Worm (Caenorhabditis elegans) whole organism, L1 larva: ENCODE data around the gene rps-1.

ENCODE experiments used
- C16A3.4 ChIP-seq: fragments of 150-350 bp; optimal IDR thresholded peaks from 2 replicates; lab custom pipeline; 2014; ENCODE audit warnings: missing biosample characterization, missing genetic modification characterization
- F16B12.6 ChIP-seq: fragments of 150-350 bp; optimal IDR thresholded peaks from 2 replicates; lab custom pipeline; 2014; ENCODE audit warnings: missing biosample characterization, missing genetic modification characterization
- Y116A8C.19 ChIP-seq: sonication (generic microtip); optimal IDR thresholded peaks from 2 replicates; lab custom pipeline; 2016; ENCODE audit warnings: missing compliant biosample characterization, missing genetic modification characterization, borderline replicate concordance
- ama-1 ChIP-seq: fragments of 150-350 bp; optimal IDR thresholded peaks from 2 replicates; lab custom pipeline; 2014
- blmp-1 ChIP-seq: fragments of 150-350 bp; optimal IDR thresholded peaks from 2 replicates; lab custom pipeline; 2014; ENCODE audit warnings: missing biosample characterization, missing genetic modification characterization
- ceh-8 ChIP-seq: fragments of 200-800 bp; sonication (Bioruptor generic); optimal IDR thresholded peaks from 2 replicates; lab custom pipeline; 2018; ENCODE audit warnings: mild to moderate bottlenecking, missing genetic modification characterization, moderate library complexity, missing compliant biosample characterization
- ceh-82 ChIP-seq, 3 experiments: fragments of 150-350 bp in 1 of 3; sonication (generic microtip) in 2 of 3; optimal IDR thresholded peaks; 2 replicates each; lab custom pipeline; 2014 to 2017; ENCODE audit warnings: missing biosample characterization in 3 of 3, missing genetic modification characterization in 3 of 3
- ceh-88 ChIP-seq: fragments of 200-800 bp; sonication (Bioruptor generic); IDR thresholded peaks from 2 replicates; pipeline ENCODE4 v1.3.6; 2022; ENCODE audit warnings: missing genetic modification characterization, missing compliant biosample characterization
- ces-1 ChIP-seq: fragments of 150-350 bp; optimal IDR thresholded peaks from 2 replicates; lab custom pipeline; 2014; ENCODE audit warnings: missing biosample characterization, missing genetic modification reagents, missing genetic modification characterization
- dpl-1 ChIP-seq, 3 experiments: fragments of 150-350 bp in 2 of 3; sonication (generic microtip) in 1 of 3; optimal IDR thresholded peaks; 2 replicates each; lab custom pipeline; 2014 to 2017; ENCODE audit warnings: missing biosample characterization in 3 of 3, missing genetic modification characterization in 3 of 3, missing genetic modification reagents in 3 of 3
- efl-1 ChIP-seq, 4 experiments: fragments of 150-350 bp; optimal IDR thresholded peaks in 3 of 4; peaks in 1 of 4; 1 replicate in 1 of 4; 2 replicates in 3 of 4; lab custom pipeline; 2014; ENCODE audit warnings: missing biosample characterization in 2 of 4, missing genetic modification characterization in 2 of 4, missing genetic modification reagents in 2 of 4
- efl-3 ChIP-seq: fragments of 200-800 bp; sonication (Bioruptor generic); optimal IDR thresholded peaks from 2 replicates; lab custom pipeline; 2018; ENCODE audit warnings: mild to moderate bottlenecking, missing genetic modification characterization, missing compliant biosample characterization
- egl-27 ChIP-seq, 2 experiments: fragments of 150-350 bp in 1 of 2; sonication (generic microtip); optimal IDR thresholded peaks; 3 replicates each; lab custom pipeline; 2017 to 2018; ENCODE audit warnings: missing biosample characterization in 2 of 2, missing genetic modification characterization in 2 of 2, missing genetic modification reagents in 2 of 2
- elt-3 ChIP-seq, 6 experiments: fragments of 150-350 bp in 1 of 6; sonication (generic microtip); optimal IDR thresholded peaks; 2 replicates each; lab custom pipeline; 2017 to 2018; ENCODE audit warnings: missing biosample characterization in 6 of 6, missing genetic modification characterization in 6 of 6, inconsistent platforms in 1 of 6
- fkh-4 ChIP-seq: sonication (generic microtip); optimal IDR thresholded peaks from 2 replicates; lab custom pipeline; 2016; ENCODE audit warnings: missing compliant biosample characterization, missing genetic modification characterization, borderline replicate concordance
- hlh-17 ChIP-seq: fragments of 200-800 bp; sonication (Bioruptor generic); optimal IDR thresholded peaks from 2 replicates; lab custom pipeline; 2018; ENCODE audit warnings: missing genetic modification characterization, mild to moderate bottlenecking, missing compliant biosample characterization, moderate library complexity, borderline replicate concordance
- isw-1 ChIP-seq: fragments of 200-800 bp; sonication (Bioruptor generic); IDR thresholded peaks from 2 replicates; pipeline ENCODE4 v1.3.6; 2022; ENCODE audit warnings: missing genetic modification characterization, missing compliant biosample characterization
- jun-1 ChIP-seq: fragments of 150-350 bp; optimal IDR thresholded peaks from 2 replicates; lab custom pipeline; 2014; ENCODE audit warnings: missing biosample characterization, missing genetic modification reagents, missing genetic modification characterization
- lin-14 ChIP-seq: fragments of 200-800 bp; sonication (Bioruptor generic); optimal IDR thresholded peaks from 2 replicates; lab custom pipeline; 2018; ENCODE audit warnings: mild to moderate bottlenecking, missing genetic modification characterization, moderate library complexity, missing compliant biosample characterization
- lin-15B ChIP-seq: fragments of 150-350 bp; sonication (generic microtip); optimal IDR thresholded peaks from 3 replicates; lab custom pipeline; 2014; ENCODE audit warnings: missing biosample characterization, missing genetic modification characterization
- lin-35 ChIP-seq, 2 experiments: fragments of 150-350 bp; optimal IDR thresholded peaks; 2 replicates each; lab custom pipeline; 2014; ENCODE audit warnings: missing biosample characterization in 2 of 2, missing genetic modification characterization in 2 of 2, missing genetic modification reagents in 2 of 2
- lin-39 ChIP-seq: fragments of 150-350 bp; optimal IDR thresholded peaks from 2 replicates; lab custom pipeline; 2014; ENCODE audit warnings: missing biosample characterization, missing genetic modification reagents, missing genetic modification characterization
- lir-3 ChIP-seq: sonication (generic microtip); optimal IDR thresholded peaks from 2 replicates; lab custom pipeline; 2016; ENCODE audit warnings: mild to moderate bottlenecking, missing genetic modification characterization, moderate library complexity, missing compliant biosample characterization; ENCODE audit not compliant: poor library complexity
- mab-9 ChIP-seq: fragments of 200-800 bp; sonication (Bioruptor generic); IDR thresholded peaks from 2 replicates; pipeline ENCODE4 v1.3.6; 2022; ENCODE audit warnings: missing genetic modification reagents, missing genetic modification characterization, missing compliant biosample characterization
- mdl-1 ChIP-seq, 2 experiments: fragments of 150-350 bp; optimal IDR thresholded peaks; 2 replicates each; lab custom pipeline; 2014 to 2017; ENCODE audit warnings: missing biosample characterization in 2 of 2, missing genetic modification characterization in 2 of 2, inconsistent platforms in 1 of 2
- mef-2 ChIP-seq: fragments of 150-350 bp; optimal IDR thresholded peaks from 2 replicates; lab custom pipeline; 2014; ENCODE audit warnings: missing biosample characterization, missing genetic modification characterization
- mep-1 ChIP-seq: fragments of 150-350 bp; optimal IDR thresholded peaks from 2 replicates; lab custom pipeline; 2014; ENCODE audit warnings: missing biosample characterization, missing genetic modification characterization
- nhr-11 ChIP-seq: fragments of 150-350 bp; optimal IDR thresholded peaks from 2 replicates; lab custom pipeline; 2014; ENCODE audit warnings: missing biosample characterization, missing genetic modification characterization
- nhr-12 ChIP-seq: sonication (generic microtip); optimal IDR thresholded peaks from 2 replicates; lab custom pipeline; 2017; ENCODE audit warnings: missing biosample characterization, missing genetic modification characterization
- nhr-20 ChIP-seq: sonication (generic microtip); optimal IDR thresholded peaks from 2 replicates; lab custom pipeline; 2016; ENCODE audit warnings: mild to moderate bottlenecking, missing genetic modification characterization, missing compliant biosample characterization
- nhr-237 ChIP-seq: fragments of 150-350 bp; optimal IDR thresholded peaks from 2 replicates; lab custom pipeline; 2014; ENCODE audit warnings: missing biosample characterization, missing genetic modification characterization
- nhr-28 ChIP-seq: fragments of 150-350 bp; optimal IDR thresholded peaks from 2 replicates; lab custom pipeline; 2014; ENCODE audit warnings: missing biosample characterization, missing genetic modification characterization
- nhr-47 ChIP-seq: sonication (generic microtip); optimal IDR thresholded peaks from 2 replicates; lab custom pipeline; 2016; ENCODE audit warnings: mild to moderate bottlenecking, missing genetic modification characterization, moderate library complexity, missing compliant biosample characterization
- nhr-71 ChIP-seq: sonication (generic microtip); optimal IDR thresholded peaks from 2 replicates; lab custom pipeline; 2016; ENCODE audit warnings: mild to moderate bottlenecking, missing genetic modification characterization, moderate library complexity, missing compliant biosample characterization
- nhr-84 ChIP-seq: sonication (generic microtip); optimal IDR thresholded peaks from 2 replicates; lab custom pipeline; 2017; ENCODE audit warnings: missing biosample characterization, missing genetic modification characterization
- pax-3 ChIP-seq: fragments of 200-800 bp; sonication (Bioruptor generic); optimal IDR thresholded peaks from 2 replicates; lab custom pipeline; 2018; ENCODE audit warnings: mild to moderate bottlenecking, missing genetic modification characterization, moderate library complexity, missing compliant biosample characterization
- rnt-1 ChIP-seq: sonication (generic microtip); optimal IDR thresholded peaks from 2 replicates; lab custom pipeline; 2016; ENCODE audit warnings: mild to moderate bottlenecking, missing genetic modification characterization, moderate library complexity, missing compliant biosample characterization
- snu-23 ChIP-seq: sonication (generic microtip); optimal IDR thresholded peaks from 2 replicates; lab custom pipeline; 2016; ENCODE audit warnings: missing genetic modification characterization, missing compliant biosample characterization
- sox-4 ChIP-seq: sonication (generic microtip); optimal IDR thresholded peaks from 2 replicates; lab custom pipeline; 2016; ENCODE audit warnings: missing genetic modification characterization, missing compliant biosample characterization
- sup-37 ChIP-seq: fragments of 200-800 bp; sonication (Bioruptor generic); optimal IDR thresholded peaks from 2 replicates; lab custom pipeline; 2018; ENCODE audit warnings: mild to moderate bottlenecking, missing genetic modification characterization, missing compliant biosample characterization
- unc-30 ChIP-seq: sonication (generic microtip); optimal IDR thresholded peaks from 2 replicates; lab custom pipeline; 2017; ENCODE audit warnings: missing biosample characterization, missing genetic modification characterization
- unc-62 ChIP-seq: fragments of 150-350 bp; optimal IDR thresholded peaks from 2 replicates; lab custom pipeline; 2014; ENCODE audit warnings: missing biosample characterization, missing genetic modification reagents, missing genetic modification characterization
- vab-15 ChIP-seq: sonication (generic microtip); optimal IDR thresholded peaks from 2 replicates; lab custom pipeline; 2017; ENCODE audit warnings: missing genotype, mild to moderate bottlenecking, missing genetic modification characterization, missing compliant biosample characterization
- xbp-1 ChIP-seq: sonication (generic microtip); optimal IDR thresholded peaks from 2 replicates; lab custom pipeline; 2016; ENCODE audit warnings: missing genetic modification characterization, missing compliant biosample characterization
- zip-4 ChIP-seq: fragments of 200-800 bp; sonication (Bioruptor generic); optimal IDR thresholded peaks from 2 replicates; lab custom pipeline; 2018; ENCODE audit warnings: mild to moderate bottlenecking, missing genetic modification characterization, moderate library complexity, missing compliant biosample characterization
- ztf-4 ChIP-seq: fragments of 150-350 bp; optimal IDR thresholded peaks from 2 replicates; lab custom pipeline; 2014; ENCODE audit warnings: missing biosample characterization, missing genetic modification characterization

Gene rps-1

DNA sequence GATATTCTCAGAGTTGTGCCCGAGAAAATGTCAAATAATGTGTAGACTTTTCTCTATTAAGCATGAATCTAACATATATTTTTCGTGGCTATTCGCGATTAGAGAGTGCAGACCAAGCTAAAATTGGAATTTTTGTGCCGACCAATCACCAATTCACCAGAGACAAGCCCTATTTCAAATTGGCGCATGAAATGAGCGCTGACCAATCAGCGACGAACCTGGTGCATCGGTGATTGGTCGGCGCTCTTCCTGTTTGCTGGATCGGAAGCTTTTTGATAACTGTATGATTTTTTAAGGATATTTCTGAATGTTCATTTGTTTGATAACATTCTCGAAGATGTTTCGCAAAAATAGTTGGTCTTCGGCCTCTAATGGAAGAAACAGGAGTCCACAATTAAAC is 22.4 kb upstream of the rps-1 start:
- TF ChIP-seq nhr-47 (tag; lab: Kevin White, UChicago) (no peak), ama-1 (lab: Kevin White, UChicago) (no peak)

DNA sequence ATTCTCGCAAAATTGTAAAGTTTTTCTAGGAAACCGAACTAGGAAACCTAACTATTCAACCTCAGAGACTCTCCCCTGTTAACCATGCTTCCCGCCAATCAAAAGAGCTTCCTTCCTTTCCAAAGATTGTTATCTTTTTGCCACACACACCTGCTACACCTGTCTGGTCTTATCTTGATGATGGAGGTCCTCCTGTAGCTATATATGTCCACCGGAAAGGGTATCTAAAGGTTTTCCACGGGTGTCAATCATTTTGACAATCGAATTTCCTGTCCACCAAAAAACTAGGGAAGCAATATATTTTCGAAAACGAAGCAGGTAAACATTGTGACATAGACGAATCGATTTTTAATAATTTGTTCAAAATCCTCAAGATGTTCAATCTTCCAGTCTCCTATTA is 21.9 kb upstream of the rps-1 start:
- TF ChIP-seq rnt-1 (tag; lab: Kevin White, UChicago), result peak; percentile 27
- peak; percentile 10 for TF ChIP-seq lin-14 (GFP tag; lab: Kevin White, UChicago)
- TF ChIP-seq efl-3, result no peak
- TF ChIP-seq dpl-1 (GFP tag; optimal IDR thresholded peaks at IDR 0.05; lab: Kevin White, UChicago), result no peak
- TF ChIP-seq nhr-20 (tag; lab: Kevin White, UChicago), result no peak
- no peak for TF ChIP-seq ces-1 (GFP tag; lab: Kevin White, UChicago)
- TF ChIP-seq mep-1 (tag; lab: Kevin White, UChicago), result no peak
- no peak for TF ChIP-seq blmp-1

DNA sequence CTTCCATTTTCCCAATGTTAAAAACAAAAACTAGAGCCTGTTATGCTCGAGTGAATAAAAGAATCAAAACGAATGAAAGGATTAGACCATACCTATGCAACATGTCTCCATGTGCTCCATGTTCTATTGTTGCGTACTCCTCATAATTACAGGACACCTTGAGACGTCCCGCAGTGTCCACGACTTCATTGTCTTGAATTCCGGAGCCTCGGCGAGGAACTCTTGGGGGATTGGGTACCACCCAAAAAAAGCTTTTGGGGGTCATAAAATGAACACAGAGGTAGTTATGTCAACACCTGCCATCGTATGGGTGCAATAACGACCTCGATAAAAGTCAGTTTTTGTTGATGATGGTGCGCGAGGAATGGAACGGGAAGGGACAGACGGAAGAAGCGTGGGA is 20.8 kb upstream of the rps-1 start:
- no peak for TF ChIP-seq F16B12.6
- no peak for TF ChIP-seq nhr-47 (tag; lab: Kevin White, UChicago)
- no peak for TF ChIP-seq nhr-12 (tag; lab: Kevin White, UChicago)
- TF ChIP-seq zip-4 (GFP tag; lab: Kevin White, UChicago), result no peak
- no peak for TF ChIP-seq nhr-71
- TF ChIP-seq ama-1 (lab: Kevin White, UChicago), result no peak
- TF ChIP-seq efl-1 (optimal IDR thresholded peaks at IDR 0.05; lab: Kevin White, UChicago), result no peak
- no peak for TF ChIP-seq efl-1 (GFP tag; optimal IDR thresholded peaks at IDR 0.05 in 1 of 2; lab: Kevin White, UChicago)
- TF ChIP-seq egl-27 (tag; optimal IDR thresholded peaks at IDR 0.05; lab: Kevin White, UChicago), result no peak
- no peak for TF ChIP-seq nhr-28
- no peak for TF ChIP-seq elt-3 (tag; optimal IDR thresholded peaks at IDR 0.05; lab: Kevin White, UChicago)
- TF ChIP-seq C16A3.4, result no peak
- TF ChIP-seq vab-15 (tag; lab: Kevin White, UChicago), result no peak
- no peak for TF ChIP-seq sox-4 (tag; lab: Kevin White, UChicago)
- no peak for TF ChIP-seq mef-2
- no peak for TF ChIP-seq ceh-8 (GFP tag; lab: Kevin White, UChicago)
- TF ChIP-seq ceh-88 (GFP tag; lab: Robert Waterston, UW), result no peak
- no peak for TF ChIP-seq mab-9 (GFP tag; lab: Robert Waterston, UW)
- no peak for TF ChIP-seq lin-39 (tag; lab: Kevin White, UChicago)
- no peak for TF ChIP-seq nhr-11 (tag; lab: Kevin White, UChicago)

DNA sequence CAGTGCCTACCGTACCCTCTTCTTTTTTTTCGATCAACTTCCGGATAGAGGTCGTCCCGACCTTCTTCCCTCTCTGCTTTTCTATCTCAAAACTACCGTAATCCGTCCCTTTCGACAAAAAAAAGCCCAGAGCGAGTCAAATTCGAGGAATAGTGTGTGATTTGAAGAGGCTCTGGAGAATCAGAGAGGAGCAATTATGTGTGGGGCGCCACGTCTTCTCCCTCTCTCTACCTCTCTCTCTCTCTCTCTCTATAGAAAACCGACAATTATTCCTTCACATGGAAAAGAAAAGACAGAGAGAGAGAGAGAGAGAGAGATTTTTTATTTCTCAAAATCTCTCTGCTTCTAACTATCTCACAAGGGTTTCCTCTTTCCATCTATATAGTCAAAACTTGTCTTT is 19.1 kb upstream of the rps-1 start:
- TF ChIP-seq fkh-4, result no peak
- TF ChIP-seq nhr-237 (tag; lab: Kevin White, UChicago), result no peak
- no peak for TF ChIP-seq isw-1 (GFP tag; lab: Robert Waterston, UW)
- no peak for TF ChIP-seq vab-15 (tag; lab: Kevin White, UChicago)
- TF ChIP-seq efl-1 (optimal IDR thresholded peaks at IDR 0.05; lab: Kevin White, UChicago), result peak; percentile 24 to 41
- TF ChIP-seq efl-1 (GFP tag; optimal IDR thresholded peaks at IDR 0.05 in 1 of 2; lab: Kevin White, UChicago), result no peak
- no peak for TF ChIP-seq nhr-84
- TF ChIP-seq dpl-1 (GFP tag; optimal IDR thresholded peaks at IDR 0.05; lab: Kevin White, UChicago), result no peak
- TF ChIP-seq xbp-1 (tag; lab: Kevin White, UChicago), result peak; percentile 40
- TF ChIP-seq mep-1 (tag; lab: Kevin White, UChicago), result peak; percentile 53
- no peak for TF ChIP-seq ceh-82 (tag; optimal IDR thresholded peaks at IDR 0.05; lab: Kevin White, UChicago)
- TF ChIP-seq ztf-4 (tag; lab: Kevin White, UChicago), result no peak
- TF ChIP-seq nhr-47 (tag; lab: Kevin White, UChicago), result peak; percentile 36
- no peak for TF ChIP-seq jun-1 (tag; lab: Kevin White, UChicago)
- TF ChIP-seq sup-37 (GFP tag; lab: Kevin White, UChicago), result no peak
- TF ChIP-seq blmp-1, result peak; percentile 2
- peak; percentile 72 for TF ChIP-seq lin-14 (GFP tag; lab: Kevin White, UChicago)
- TF ChIP-seq zip-4 (GFP tag; lab: Kevin White, UChicago), result no peak
- TF ChIP-seq mdl-1 (tag; optimal IDR thresholded peaks at IDR 0.05; lab: Kevin White, UChicago), result no peak
- peak; percentile 28 for TF ChIP-seq snu-23 (GFP tag; lab: Kevin White, UChicago)
- TF ChIP-seq Y116A8C.19, result no peak
- TF ChIP-seq elt-3 (tag; optimal IDR thresholded peaks at IDR 0.05; lab: Kevin White, UChicago), result no peak
- no peak for TF ChIP-seq ama-1 (lab: Kevin White, UChicago)
- TF ChIP-seq lir-3, result no peak
- TF ChIP-seq lin-35 (GFP tag; optimal IDR thresholded peaks at IDR 0.05; lab: Kevin White, UChicago), result no peak
- no peak for TF ChIP-seq unc-62
- no peak for TF ChIP-seq unc-30 (tag; lab: Kevin White, UChicago)
- no peak for TF ChIP-seq lin-15B (tag; lab: Kevin White, UChicago)
- TF ChIP-seq pax-3 (tag; lab: Kevin White, UChicago), result peak; percentile 2
- TF ChIP-seq hlh-17 (GFP tag; lab: Kevin White, UChicago), result no peak
